Worm (Caenorhabditis elegans) whole organism, L4 larva: ENCODE results near the gene F08D12.4.

Source experiments
- F10B5.3 ChIP-seq: sonication (generic microtip); optimal IDR thresholded peaks from 2 replicates; lab custom pipeline; 2016; ENCODE audit warnings: mild to moderate bottlenecking, missing genetic modification characterization, missing compliant biosample characterization
- F26F4.8 ChIP-seq: fragments of 200-800 bp; sonication (Bioruptor generic); conservative IDR thresholded peaks from 2 replicates; pipeline ENCODE4 v1.3.6; 2022; ENCODE audit warnings: missing genetic modification characterization, missing compliant biosample characterization
- F49E8.2 ChIP-seq: sonication (generic microtip); optimal IDR thresholded peaks from 2 replicates; lab custom pipeline; 2016; ENCODE audit warnings: missing compliant biosample characterization, mild to moderate bottlenecking, missing genetic modification characterization, borderline replicate concordance
- R02D3.7 ChIP-seq: fragments of 150-350 bp; sonication (generic microtip); optimal IDR thresholded peaks from 3 replicates; lab custom pipeline; 2014; ENCODE audit warnings: missing biosample characterization, missing genetic modification characterization
- T20F7.1 ChIP-seq: fragments of 200-800 bp; sonication (Bioruptor generic); optimal IDR thresholded peaks from 2 replicates; lab custom pipeline; 2018; ENCODE audit warnings: mild to moderate bottlenecking, missing genetic modification characterization, missing compliant biosample characterization
- ZK337.2 ChIP-seq: fragments of 200-800 bp; sonication (Bioruptor generic); IDR thresholded peaks from 2 replicates; pipeline ENCODE4 v1.3.6; 2022; ENCODE audit warnings: missing genetic modification reagents, missing genetic modification characterization, missing compliant biosample characterization
- arid-1 ChIP-seq: fragments of 200-800 bp; sonication (Bioruptor generic); conservative IDR thresholded peaks from 2 replicates; pipeline ENCODE4 v1.3.6; 2022; ENCODE audit warnings: missing genetic modification reagents, missing genetic modification characterization, missing compliant biosample characterization
- attf-4 ChIP-seq: sonication (generic microtip); optimal IDR thresholded peaks from 3 replicates; lab custom pipeline; 2017; ENCODE audit warnings: missing biosample characterization, missing genetic modification characterization
- ceh-28 ChIP-seq: fragments of 150-350 bp; optimal IDR thresholded peaks from 2 replicates; lab custom pipeline; 2014; ENCODE audit warnings: missing biosample characterization, missing genetic modification reagents, missing genetic modification characterization
- ceh-32 ChIP-seq: sonication (generic microtip); optimal IDR thresholded peaks from 2 replicates; lab custom pipeline; 2016; ENCODE audit warnings: mild to moderate bottlenecking, missing genetic modification characterization, missing compliant biosample characterization; ENCODE audit not compliant: poor library complexity
- ceh-44 ChIP-seq: fragments of 200-800 bp; sonication (Bioruptor generic); IDR thresholded peaks from 2 replicates; pipeline ENCODE4 v1.3.6; 2022; ENCODE audit warnings: missing genetic modification reagents, missing genetic modification characterization, missing compliant biosample characterization
- ceh-82 ChIP-seq: sonication (generic microtip); optimal IDR thresholded peaks from 2 replicates; lab custom pipeline; 2017; ENCODE audit warnings: missing biosample characterization, missing genetic modification characterization
- daf-12 ChIP-seq: fragments of 150-350 bp; optimal IDR thresholded peaks from 2 replicates; lab custom pipeline; 2014; ENCODE audit warnings: missing biosample characterization, missing genetic modification reagents, missing genetic modification characterization
- dmd-6 ChIP-seq: fragments of 200-800 bp; sonication (Bioruptor generic); IDR thresholded peaks from 2 replicates; pipeline ENCODE4 v1.3.6; 2022; ENCODE audit warnings: missing genetic modification reagents, missing genetic modification characterization, missing compliant biosample characterization
- dpl-1 ChIP-seq: fragments of 150-350 bp; optimal IDR thresholded peaks from 2 replicates; lab custom pipeline; 2014; ENCODE audit warnings: missing biosample characterization, missing genetic modification reagents, missing genetic modification characterization
- duxl-1 ChIP-seq: sonication (generic microtip); optimal IDR thresholded peaks from 2 replicates; lab custom pipeline; 2016; ENCODE audit warnings: mild to moderate bottlenecking, missing genetic modification characterization, moderate library complexity, missing compliant biosample characterization; ENCODE audit not compliant: poor library complexity
- dve-1 ChIP-seq: sonication (generic microtip); optimal IDR thresholded peaks from 2 replicates; lab custom pipeline; 2017; ENCODE audit warnings: antibody characterized with exemption, mild to moderate bottlenecking, missing genetic modification characterization, missing compliant biosample characterization; ENCODE audit not compliant: insufficient read depth
- fkh-10 ChIP-seq: fragments of 150-350 bp; optimal IDR thresholded peaks from 2 replicates; lab custom pipeline; 2014; ENCODE audit warnings: missing biosample characterization, missing genetic modification reagents, missing genetic modification characterization
- hlh-11 ChIP-seq: fragments of 200-800 bp; sonication (Bioruptor generic); optimal IDR thresholded peaks from 2 replicates; lab custom pipeline; 2018; ENCODE audit warnings: mild to moderate bottlenecking, missing genetic modification characterization, missing compliant biosample characterization
- lim-7 ChIP-seq: fragments of 200-800 bp; sonication (Bioruptor generic); IDR thresholded peaks from 2 replicates; pipeline ENCODE4 v1.3.6; 2022; ENCODE audit warnings: missing genetic modification characterization, missing compliant biosample characterization
- lin-1 ChIP-seq: fragments of 200-800 bp; sonication (Bioruptor generic); IDR thresholded peaks from 2 replicates; pipeline ENCODE4 v1.3.6; 2022; ENCODE audit warnings: missing genetic modification reagents, missing genetic modification characterization, missing compliant biosample characterization
- lin-38 ChIP-seq: fragments of 200-800 bp; sonication (Bioruptor generic); IDR thresholded peaks from 2 replicates; pipeline ENCODE4 v1.3.6; 2022; ENCODE audit warnings: missing genetic modification reagents, missing genetic modification characterization, missing compliant biosample characterization
- lir-3 ChIP-seq: sonication (generic microtip); optimal IDR thresholded peaks from 2 replicates; lab custom pipeline; 2016; ENCODE audit warnings: mild to moderate bottlenecking, missing genetic modification characterization, missing compliant biosample characterization
- mdl-1 ChIP-seq, 2 experiments: fragments of 150-350 bp in 1 of 2; sonication (generic microtip) in 1 of 2; optimal IDR thresholded peaks; 2 replicates each; lab custom pipeline; 2014 to 2017; ENCODE audit warnings: missing biosample characterization in 2 of 2, missing genetic modification characterization in 2 of 2
- mes-2 ChIP-seq: sonication (generic microtip); optimal IDR thresholded peaks from 2 replicates; lab custom pipeline; 2016; ENCODE audit warnings: missing genotype, mild to moderate bottlenecking, missing genetic modification characterization, missing compliant biosample characterization; ENCODE audit not compliant: poor library complexity, severe bottlenecking
- mxl-3 ChIP-seq: fragments of 200-800 bp; sonication (Bioruptor generic); optimal IDR thresholded peaks from 2 replicates; lab custom pipeline; 2018; ENCODE audit warnings: mild to moderate bottlenecking, missing genetic modification characterization, missing compliant biosample characterization
- nhr-111 ChIP-seq: fragments of 200-800 bp; sonication (Bioruptor generic); optimal IDR thresholded peaks from 2 replicates; lab custom pipeline; 2018; ENCODE audit warnings: mild to moderate bottlenecking, missing genetic modification characterization, missing compliant biosample characterization
- nhr-237 ChIP-seq: sonication (generic microtip); optimal IDR thresholded peaks from 2 replicates; lab custom pipeline; 2017; ENCODE audit warnings: missing biosample characterization, missing genetic modification characterization
- nhr-25 ChIP-seq: sonication (generic microtip); optimal IDR thresholded peaks from 2 replicates; lab custom pipeline; 2017; ENCODE audit warnings: missing genetic modification characterization, mild to moderate bottlenecking, missing compliant biosample characterization, antibody characterized with exemption, moderate library complexity, borderline replicate concordance; ENCODE audit not compliant: insufficient read depth
- nhr-48 ChIP-seq: sonication (generic microtip); optimal IDR thresholded peaks from 2 replicates; lab custom pipeline; 2016; ENCODE audit warnings: mild to moderate bottlenecking, missing genetic modification characterization, missing compliant biosample characterization
- nhr-76 ChIP-seq: fragments of 150-350 bp; optimal IDR thresholded peaks from 2 replicates; lab custom pipeline; 2014; ENCODE audit warnings: missing biosample characterization, missing genetic modification characterization
- pha-4 ChIP-seq, 2 experiments: fragments of 150-350 bp in 1 of 2; fragments of 200-800 bp in 1 of 2; sonication (Bioruptor generic) in 1 of 2; IDR thresholded peaks in 1 of 2; optimal IDR thresholded peaks in 1 of 2; 2 replicates each; pipeline versions ENCODE4 v1.3.6 to Lab custom; 2014 to 2022; ENCODE audit warnings: missing genetic modification characterization in 2 of 2, missing genetic modification reagents in 2 of 2, missing biosample characterization in 1 of 2, missing compliant biosample characterization in 1 of 2
- php-3 ChIP-seq: fragments of 200-800 bp; sonication (Bioruptor generic); IDR thresholded peaks from 2 replicates; pipeline ENCODE4 v1.3.6; 2022; ENCODE audit warnings: missing genetic modification reagents, missing genetic modification characterization, missing compliant biosample characterization
- sdz-12 ChIP-seq: fragments of 200-800 bp; sonication (Bioruptor generic); optimal IDR thresholded peaks from 2 replicates; lab custom pipeline; 2018; ENCODE audit warnings: mild to moderate bottlenecking, missing genetic modification characterization, missing compliant biosample characterization
- spr-1 ChIP-seq: sonication (generic microtip); optimal IDR thresholded peaks from 2 replicates; lab custom pipeline; 2016; ENCODE audit warnings: mild to moderate bottlenecking, missing genetic modification characterization, missing compliant biosample characterization
- spr-3 ChIP-seq: fragments of 200-800 bp; sonication (Bioruptor generic); optimal IDR thresholded peaks from 2 replicates; lab custom pipeline; 2018; ENCODE audit warnings: mild to moderate bottlenecking, missing genetic modification characterization, missing compliant biosample characterization
- tra-1 ChIP-seq: fragments of 200-800 bp; sonication (Bioruptor generic); IDR thresholded peaks from 2 replicates; pipeline ENCODE4 v1.3.6; 2022; ENCODE audit warnings: missing genetic modification reagents, missing genetic modification characterization, missing compliant biosample characterization
- unc-62 ChIP-seq, 3 experiments: fragments of 150-350 bp in 1 of 3; sonication (generic microtip); optimal IDR thresholded peaks in 2 of 3; peaks in 1 of 3; 1 replicate in 1 of 3; 2 replicates in 2 of 3; lab custom pipeline; 2014 to 2017; ENCODE audit warnings: missing biosample characterization in 3 of 3, missing genetic modification characterization in 3 of 3, missing genetic modification reagents in 3 of 3, missing genotype in 1 of 3
- vab-7 ChIP-seq: fragments of 200-800 bp; sonication (Bioruptor generic); IDR thresholded peaks from 2 replicates; pipeline ENCODE4 v1.3.6; 2022; ENCODE audit warnings: missing genetic modification reagents, missing genetic modification characterization, missing compliant biosample characterization
- zag-1 ChIP-seq: fragments of 150-350 bp; optimal IDR thresholded peaks from 2 replicates; lab custom pipeline; 2014; ENCODE audit warnings: missing biosample characterization, missing genetic modification characterization
- zfp-2 ChIP-seq: sonication (generic microtip); optimal IDR thresholded peaks from 2 replicates; lab custom pipeline; 2016; ENCODE audit warnings: mild to moderate bottlenecking, missing genetic modification characterization, missing compliant biosample characterization
- zip-11 ChIP-seq: fragments of 200-800 bp; sonication (Bioruptor generic); IDR thresholded peaks from 2 replicates; pipeline ENCODE4 v1.3.6; 2022; ENCODE audit warnings: missing genetic modification characterization, missing compliant biosample characterization
- zip-2 ChIP-seq: fragments of 150-350 bp; optimal IDR thresholded peaks from 2 replicates; lab custom pipeline; 2014; ENCODE audit warnings: missing biosample characterization, missing genetic modification characterization
- ztf-11 ChIP-seq: fragments of 150-350 bp; optimal IDR thresholded peaks from 2 replicates; lab custom pipeline; 2014; ENCODE audit warnings: missing biosample characterization, missing genetic modification characterization
- ztf-7 ChIP-seq: fragments of 150-350 bp; optimal IDR thresholded peaks from 2 replicates; lab custom pipeline; 2014; ENCODE audit warnings: missing biosample characterization, missing genetic modification characterization

Gene F08D12.4

DNA sequence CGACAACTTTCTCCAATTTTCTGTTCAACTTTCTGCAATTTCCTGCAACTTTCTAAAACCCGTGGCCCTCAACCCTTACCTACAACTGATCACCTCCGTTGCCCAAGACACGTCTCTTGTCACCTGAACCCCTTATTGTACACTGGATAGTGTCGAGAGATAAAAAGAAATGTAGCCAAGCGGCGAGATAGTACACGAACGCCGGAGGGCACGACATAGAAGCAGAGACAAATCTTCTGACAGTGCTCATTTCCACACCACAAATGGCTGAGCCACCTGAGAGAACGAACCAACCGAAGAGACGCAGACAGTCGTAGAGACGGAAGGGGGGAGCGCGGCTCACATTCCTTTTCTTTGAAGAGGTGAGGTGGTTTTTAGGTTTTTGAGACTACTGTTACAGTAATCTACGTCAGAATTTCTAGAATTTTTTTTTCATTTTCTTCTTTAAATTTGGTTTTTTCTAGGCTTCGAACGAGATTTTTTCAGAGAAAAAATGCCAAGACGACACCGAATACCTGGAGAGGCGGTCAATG, 29.8 kb downstream of the F08D12.4 start, which contains the start of gene K12H6.12 (continued):
- TF ChIP-seq lin-38 (GFP tag; lab: Robert Waterston, UW): no peak
- TF ChIP-seq zip-11: no peak
- no peak for TF ChIP-seq php-3
- TF ChIP-seq mes-2 (tag; lab: Kevin White, UChicago): no peak
- TF ChIP-seq ceh-28 (tag; lab: Kevin White, UChicago): no peak
- TF ChIP-seq dve-1 (tag; lab: Kevin White, UChicago): peak; percentile 26
- TF ChIP-seq mxl-3 (GFP tag; lab: Kevin White, UChicago): no peak
- no peak for TF ChIP-seq pha-4 (GFP tag; IDR thresholded peaks at IDR 0.05; lab: Robert Waterston, UW)
- TF ChIP-seq pha-4 (tag; optimal IDR thresholded peaks at IDR 0.05; lab: Kevin White, UChicago): no peak
- no peak for TF ChIP-seq hlh-11 (tag; lab: Kevin White, UChicago)
- TF ChIP-seq dpl-1 (GFP tag; lab: Kevin White, UChicago): no peak
- TF ChIP-seq ceh-82 (tag; lab: Kevin White, UChicago): no peak
- TF ChIP-seq ZK337.2 (GFP tag; lab: Robert Waterston, UW): no peak
- no peak for TF ChIP-seq ceh-44 (GFP tag; lab: Robert Waterston, UW)
- no peak for TF ChIP-seq R02D3.7 (tag; lab: Kevin White, UChicago)
- TF ChIP-seq, all 104 proteins: peak for 6

DNA sequence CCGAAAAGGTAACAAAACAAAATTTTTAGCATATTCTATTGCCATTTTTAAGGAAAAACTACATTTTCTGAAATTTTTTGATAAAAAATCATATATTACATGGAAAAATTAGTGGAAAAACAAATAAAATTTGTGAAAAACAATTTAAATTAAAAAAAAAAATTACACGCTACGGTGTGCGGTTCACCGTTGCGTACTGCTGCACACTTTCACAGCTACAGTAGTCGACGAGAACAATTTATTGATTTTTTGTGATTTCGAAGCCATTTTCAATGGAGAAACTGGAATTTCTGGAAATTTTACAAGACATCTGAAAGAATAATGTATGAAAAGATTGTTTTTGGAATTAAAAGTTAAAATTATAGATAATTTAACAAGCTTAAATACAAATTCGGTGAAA, 37.1 kb downstream of the F08D12.4 start:
- TF ChIP-seq F10B5.3 (tag; lab: Kevin White, UChicago) (no peak), sdz-12 (no peak), zag-1 (tag; lab: Kevin White, UChicago) (no peak)
- TF ChIP-seq, all 104 proteins: peak for 0

DNA sequence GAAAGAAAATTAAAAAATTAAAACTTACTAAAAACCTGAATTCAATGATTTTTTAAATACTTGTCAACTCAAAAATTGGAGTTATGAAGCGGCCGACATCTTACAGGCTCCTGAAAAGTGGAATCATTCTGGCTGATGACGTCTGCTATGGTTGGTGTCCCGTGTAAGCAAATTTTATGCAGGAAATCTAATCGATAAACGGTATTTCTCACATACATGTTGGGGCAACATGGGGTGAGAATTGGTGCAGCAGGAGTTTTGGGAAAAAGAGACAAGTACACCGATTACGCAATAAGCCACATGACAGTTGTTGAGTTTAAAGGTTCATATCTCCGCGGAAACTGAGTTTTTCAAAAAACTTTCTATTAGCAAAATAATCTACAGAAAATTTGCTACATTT, 37.5 kb downstream of the F08D12.4 start, which contains the start of gene K12H6.2:
TSS of gene K12H6.2 (minus strand) at position 101 of the 400 bp plus-strand sequence.
- TF ChIP-seq spr-3 (GFP tag; lab: Kevin White, UChicago) (no peak), vab-7 (no peak), nhr-76 (no peak), unc-62 (GFP tag; optimal IDR thresholded peaks at IDR 0.05 in 1 of 2; lab: Kevin White, UChicago) (no peak), unc-62 (tag; optimal IDR thresholded peaks at IDR 0.05; lab: Kevin White, UChicago) (no peak), mdl-1 (tag; optimal IDR thresholded peaks at IDR 0.05; lab: Kevin White, UChicago) (no peak), ceh-28 (tag; lab: Kevin White, UChicago) (no peak), zip-2 (tag; lab: Kevin White, UChicago) (no peak), mxl-3 (GFP tag; lab: Kevin White, UChicago) (no peak), nhr-25 (tag; lab: Kevin White, UChicago) (no peak), tra-1 (GFP tag; lab: Robert Waterston, UW) (no peak), daf-12 (no peak), zip-11 (no peak), zfp-2 (tag; lab: Kevin White, UChicago) (no peak), nhr-111 (no peak), nhr-237 (tag; lab: Kevin White, UChicago) (no peak), fkh-10 (GFP tag; lab: Kevin White, UChicago) (no peak), ztf-11 (tag; lab: Kevin White, UChicago) (no peak), F49E8.2 (tag; lab: Kevin White, UChicago) (no peak)

DNA sequence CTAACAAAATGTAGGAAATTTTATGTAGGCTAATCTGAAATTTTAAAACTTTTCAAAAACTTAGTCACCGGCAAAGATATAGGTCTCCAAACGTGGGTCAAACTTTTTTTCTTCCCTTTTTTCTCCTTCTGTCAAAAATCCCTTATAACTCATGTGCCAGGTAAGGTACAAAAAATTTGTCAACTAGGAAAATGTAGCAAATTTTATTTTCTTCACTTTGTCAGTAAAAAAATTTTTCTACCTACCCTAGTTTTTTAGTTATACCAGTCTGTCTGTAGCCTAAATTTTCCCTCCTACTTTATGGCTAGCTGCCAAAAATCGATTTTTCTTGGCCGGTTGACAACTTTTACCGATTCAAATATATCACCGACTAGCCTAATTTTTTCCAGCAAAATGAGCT, 38.7 kb downstream of the F08D12.4 start, which contains the start of gene set-13:
TSS of gene set-13 (plus strand) at position 301 of the 400 bp plus-strand sequence.
- TF ChIP-seq ceh-32: no peak
- no peak for TF ChIP-seq F26F4.8 (GFP tag; lab: Robert Waterston, UW)
- TF ChIP-seq ztf-7: no peak
- no peak for TF ChIP-seq zip-2 (tag; lab: Kevin White, UChicago)
- no peak for TF ChIP-seq nhr-48 (tag; lab: Kevin White, UChicago)
- no peak for TF ChIP-seq lin-1 (GFP tag; lab: Robert Waterston, UW)
- TF ChIP-seq lim-7: no peak
- no peak for TF ChIP-seq tra-1 (GFP tag; lab: Robert Waterston, UW)
- TF ChIP-seq dmd-6 (GFP tag; lab: Robert Waterston, UW): no peak
- TF ChIP-seq arid-1 (GFP tag; lab: Robert Waterston, UW): no peak
- TF ChIP-seq duxl-1 (tag; lab: Kevin White, UChicago): no peak
- no peak for TF ChIP-seq fkh-10 (GFP tag; lab: Kevin White, UChicago)
- no peak for TF ChIP-seq spr-1
- no peak for TF ChIP-seq attf-4
- TF ChIP-seq lir-3 (tag; lab: Kevin White, UChicago): no peak
- TF ChIP-seq T20F7.1 (GFP tag; lab: Kevin White, UChicago): no peak
- TF ChIP-seq, all 104 proteins: peak for 0
